Fruit fly (Drosophila melanogaster) whole organism, wandering third instar larva: ENCODE measurements around the gene Tis11.

Experiments
- Dfd ChIP-seq: fragments of >200 bp; optimal IDR thresholded peaks from 2 replicates; lab custom pipeline; 2017; ENCODE audit warnings: missing biosample characterization, missing genetic modification characterization
- HLH106 ChIP-seq: fragments of 200-800 bp; optimal IDR thresholded peaks from 3 replicates; lab custom pipeline; 2019; ENCODE audit warnings: missing biosample characterization, mild to moderate bottlenecking, missing genetic modification characterization, moderate library complexity
- Hnf4 ChIP-seq: fragments of 200-800 bp; sonication (Bioruptor generic); optimal IDR thresholded peaks from 2 replicates; lab custom pipeline; 2016; ENCODE audit warnings: missing biosample characterization, mild to moderate bottlenecking, missing genetic modification characterization
- Hr78 ChIP-seq: fragments of >200 bp; optimal IDR thresholded peaks from 2 replicates; lab custom pipeline; 2017; ENCODE audit warnings: missing biosample characterization, missing genetic modification characterization
- Mio ChIP-seq: sonication (Bioruptor generic); optimal IDR thresholded peaks from 2 replicates; lab custom pipeline; 2016; ENCODE audit warnings: missing biosample characterization, missing genetic modification characterization
- br ChIP-seq: fragments of 200-800 bp; sonication (Bioruptor generic); optimal IDR thresholded peaks from 2 replicates; lab custom pipeline; 2016; ENCODE audit warnings: missing biosample characterization, missing genetic modification characterization
- brk ChIP-seq: fragments of 200-800 bp; sonication (Bioruptor generic); optimal IDR thresholded peaks from 2 replicates; lab custom pipeline; 2016; ENCODE audit warnings: missing biosample characterization, mild to moderate bottlenecking, missing genetic modification characterization
- h ChIP-seq: fragments of 200-800 bp; sonication (Bioruptor generic); optimal IDR thresholded peaks from 3 replicates; lab custom pipeline; 2016; ENCODE audit warnings: missing biosample characterization, mild to moderate bottlenecking, missing genetic modification characterization
- lola ChIP-seq: fragments of >200 bp; optimal IDR thresholded peaks from 2 replicates; lab custom pipeline; 2017; ENCODE audit warnings: missing biosample characterization, missing genetic modification characterization
- pan ChIP-seq: fragments of >200 bp; optimal IDR thresholded peaks from 2 replicates; lab custom pipeline; 2017
- psq ChIP-seq: fragments of 200-800 bp; sonication (Bioruptor generic); optimal IDR thresholded peaks from 3 replicates; lab custom pipeline; 2017; ENCODE audit warnings: missing biosample characterization, mild to moderate bottlenecking, missing genetic modification characterization, moderate library complexity
- usp ChIP-seq: fragments of >200 bp; optimal IDR thresholded peaks from 2 replicates; lab custom pipeline; 2017; ENCODE audit warnings: missing biosample characterization, missing genetic modification characterization

- TF ChIP-seq Hr78: no peak
- TF ChIP-seq pan (lab: Kevin White, UChicago): no peak
- TF ChIP-seq Dfd (GFP tag; lab: Kevin White, UChicago): no peak
- no peak for TF ChIP-seq brk (GFP tag; lab: Kevin White, UChicago)
- TF ChIP-seq psq (GFP tag; lab: Kevin White, UChicago): no peak
- no peak for TF ChIP-seq usp (GFP tag; lab: Kevin White, UChicago)
- no peak for TF ChIP-seq h (GFP tag; lab: Kevin White, UChicago)
- no peak for TF ChIP-seq lola
- no peak for TF ChIP-seq br (GFP tag; lab: Kevin White, UChicago)
- TF ChIP-seq Hnf4 (GFP tag; lab: Kevin White, UChicago): no peak
- no peak for TF ChIP-seq Mio (GFP tag; lab: Kevin White, UChicago)
- no peak for TF ChIP-seq HLH106 (tag; lab: Kevin White, UChicago)
These were observed 6.7 kb downstream of the Tis11 start for dm6 chrX:12665796-12666338.
